Worm (Caenorhabditis elegans): ENCODE measurements around the gene Y13C8A.1.

Gene Y13C8A.1

ce11 chrX:16844924-16845323 is 38.6 kb upstream of the Y13C8A.1 start, which contains the start of gene F41G4.8:
Gene F41G4.8, minus strand, starts transcription at chrX:16845024.
- no peak for TF ChIP-seq nhr-10 (tag; optimal IDR thresholded peaks at IDR 0.05)
- TF ChIP-seq Y55F3AM.14 (GFP tag; optimal IDR thresholded peaks at IDR 0.05): no peak
- no peak for TF ChIP-seq mbf-1 (tag; optimal IDR thresholded peaks at IDR 0.05)
- no peak for TF ChIP-seq ztf-11 (tag; optimal IDR thresholded peaks at IDR 0.05)
- no peak for TF ChIP-seq egl-27 (tag; optimal IDR thresholded peaks at IDR 0.05)
- no peak for TF ChIP-seq C34F6.9 (tag; optimal IDR thresholded peaks at IDR 0.05)
- TF ChIP-seq blmp-1 (tag; optimal IDR thresholded peaks at IDR 0.05; ENCODE audit: insufficient read depth): no peak
- TF ChIP-seq nhr-6 (tag; optimal IDR thresholded peaks at IDR 0.05): no peak
- no peak for TF ChIP-seq unc-62 (GFP tag; optimal IDR thresholded peaks at IDR 0.05)
- TF ChIP-seq lsy-2 (tag; optimal IDR thresholded peaks at IDR 0.05): no peak
- TF ChIP-seq sma-9 (GFP tag; optimal IDR thresholded peaks at IDR 0.05): no peak
- TF ChIP-seq sma-9 (tag; optimal IDR thresholded peaks at IDR 0.05): no peak

- no peak for TF ChIP-seq gmeb-1 (tag; optimal IDR thresholded peaks at IDR 0.05)
- peak; percentile 39 for TF ChIP-seq fos-1 (tag; optimal IDR thresholded peaks at IDR 0.05)
- no peak for TF ChIP-seq mab-5 (tag; optimal IDR thresholded peaks at IDR 0.05)
- no peak for TF ChIP-seq blmp-1 (tag; optimal IDR thresholded peaks at IDR 0.05; ENCODE audit: insufficient read depth)
- no peak for TF ChIP-seq dmd-4 (tag; optimal IDR thresholded peaks at IDR 0.05)
- no peak for TF ChIP-seq R02D3.7 (tag; optimal IDR thresholded peaks at IDR 0.05)
Observed at ce11 chrX:16859956-16860446, 23.5 kb upstream of the Y13C8A.1 start, which contains the start of gene T20F7.3. Gene T20F7.3, plus strand, starts transcription at chrX:16860396.

- no peak for TF ChIP-seq skn-1 (tag; optimal IDR thresholded peaks at IDR 0.05)
- no peak for TF ChIP-seq unc-39 (tag; optimal IDR thresholded peaks at IDR 0.05)
- TF ChIP-seq lin-39 (tag; optimal IDR thresholded peaks at IDR 0.05): no peak
- TF ChIP-seq nhr-23 (tag; optimal IDR thresholded peaks at IDR 0.05): no peak
- no peak for TF ChIP-seq snpc-4 (tag; optimal IDR thresholded peaks at IDR 0.05)
- TF ChIP-seq mdl-1 (tag; optimal IDR thresholded peaks at IDR 0.05): no peak
- TF ChIP-seq C34F6.9 (tag; optimal IDR thresholded peaks at IDR 0.05): no peak
- TF ChIP-seq egl-27 (tag; optimal IDR thresholded peaks at IDR 0.05): no peak
- no peak for TF ChIP-seq zag-1 (tag; optimal IDR thresholded peaks at IDR 0.05)
- TF ChIP-seq elt-3 (tag; optimal IDR thresholded peaks at IDR 0.05): no peak
- no peak for TF ChIP-seq ztf-1 (GFP tag; conservative IDR thresholded peaks at IDR 0.05)
- TF ChIP-seq sma-3 (GFP tag; optimal IDR thresholded peaks at IDR 0.05): no peak
- TF ChIP-seq nhr-77 (tag; optimal IDR thresholded peaks at IDR 0.05): no peak
- TF ChIP-seq nhr-129 (tag; optimal IDR thresholded peaks at IDR 0.05): no peak
- no peak for TF ChIP-seq aly-2 (tag; optimal IDR thresholded peaks at IDR 0.05)
- no peak for TF ChIP-seq ceh-16 (tag; optimal IDR thresholded peaks at IDR 0.05)
- no peak for TF ChIP-seq F13H6.1 (tag; optimal IDR thresholded peaks at IDR 0.05)
- no peak for TF ChIP-seq gmeb-1 (tag; optimal IDR thresholded peaks at IDR 0.05)
Observed at ce11 chrX:16863320-16863719, 20.2 kb upstream of the Y13C8A.1 start.

ce11 chrX:16865016-16865415 is 18.5 kb upstream of the Y13C8A.1 start:
- TF ChIP-seq skn-1 (tag; optimal IDR thresholded peaks at IDR 0.05) (no peak), nhr-25 (tag; optimal IDR thresholded peaks at IDR 0.05) (no peak), Y55F3AM.14 (GFP tag; optimal IDR thresholded peaks at IDR 0.05) (no peak), nhr-11 (tag; optimal IDR thresholded peaks at IDR 0.05) (no peak), nhr-12 (tag; optimal IDR thresholded peaks at IDR 0.05) (no peak), lin-11 (tag; optimal IDR thresholded peaks at IDR 0.05) (no peak), lin-13 (GFP tag; optimal IDR thresholded peaks at IDR 0.05) (no peak), F13H6.1 (tag; optimal IDR thresholded peaks at IDR 0.05) (no peak), ztf-11 (tag; optimal IDR thresholded peaks at IDR 0.05) (no peak)

ce11 chrX:16865675-16866074 is 17.9 kb upstream of the Y13C8A.1 start:
- TF ChIP-seq Y55F3AM.14 (GFP tag; optimal IDR thresholded peaks at IDR 0.05): no peak
- no peak for TF ChIP-seq lin-39 (tag; optimal IDR thresholded peaks at IDR 0.05)
- TF ChIP-seq nhr-11 (tag; optimal IDR thresholded peaks at IDR 0.05): no peak
- no peak for TF ChIP-seq lsy-2 (tag; optimal IDR thresholded peaks at IDR 0.05)
- no peak for TF ChIP-seq egl-27 (tag; optimal IDR thresholded peaks at IDR 0.05)
- no peak for TF ChIP-seq R02D3.7 (tag; optimal IDR thresholded peaks at IDR 0.05)
- no peak for TF ChIP-seq nhr-6 (tag; optimal IDR thresholded peaks at IDR 0.05)
- no peak for TF ChIP-seq ceh-82 (tag; optimal IDR thresholded peaks at IDR 0.05)
- no peak for TF ChIP-seq crh-2 (tag; optimal IDR thresholded peaks at IDR 0.05)
- TF ChIP-seq mdl-1 (tag; optimal IDR thresholded peaks at IDR 0.05): no peak
- no peak for TF ChIP-seq mbf-1 (tag; optimal IDR thresholded peaks at IDR 0.05)
- no peak for TF ChIP-seq elt-3 (tag; optimal IDR thresholded peaks at IDR 0.05)
- no peak for TF ChIP-seq nhr-77 (tag; optimal IDR thresholded peaks at IDR 0.05)
- TF ChIP-seq ztf-1 (GFP tag; conservative IDR thresholded peaks at IDR 0.05): no peak
- no peak for TF ChIP-seq aly-2 (tag; optimal IDR thresholded peaks at IDR 0.05)
- TF ChIP-seq unc-62 (GFP tag; optimal IDR thresholded peaks at IDR 0.05): no peak
- no peak for TF ChIP-seq ama-1 (optimal IDR thresholded peaks at IDR 0.05)
- no peak for TF ChIP-seq sma-3 (GFP tag; optimal IDR thresholded peaks at IDR 0.05)
- TF ChIP-seq nhr-21 (tag; optimal IDR thresholded peaks at IDR 0.05): no peak
- TF ChIP-seq peb-1 (tag; optimal IDR thresholded peaks at IDR 0.05): no peak

All from whole organism, L2 larva.